In genomic region chrIV:4776501-4776900, ce11 we compare ENCODE assay signal across 4 worm cellular contexts.
A peak's percentile ranks its signal among the peaks of the same experiment; 100 is the strongest.
TF ChIP-seq lines count a peak whose summit lies in the region.

No protein-coding gene starts in this region.

TF ChIP-seq in whole organism, L1 larva, 84 proteins besides CTCF, POLR2A, EP300 and RAD21:
- TF ChIP-seq xbp-1 (tag; optimal IDR thresholded peaks at IDR 0.05; lab: Kevin White, UChicago) = peak; percentile 6
- TF ChIP-seq elt-3 (tag; optimal IDR thresholded peaks at IDR 0.05; lab: Kevin White, UChicago) = no peak

TF ChIP-seq in whole organism, L3 larva, 47 proteins besides CTCF, POLR2A, EP300 and RAD21:
- TF ChIP-seq nhr-12 (tag; optimal IDR thresholded peaks at IDR 0.05; lab: Kevin White, UChicago) (no peak), egl-27 (tag; optimal IDR thresholded peaks at IDR 0.05; lab: Kevin White, UChicago) (no peak), nfya-1 (tag; optimal IDR thresholded peaks at IDR 0.05; lab: Kevin White, UChicago; ENCODE audit: insufficient read depth) (peak; percentile 94), ceh-9 (tag; optimal IDR thresholded peaks at IDR 0.05; lab: Kevin White, UChicago) (no peak)

TF ChIP-seq in whole organism, late embryonic, 69 proteins besides CTCF, POLR2A, EP300 and RAD21:
- TF ChIP-seq pat-9 (tag; optimal IDR thresholded peaks at IDR 0.05; lab: Kevin White, UChicago) = no peak
- TF ChIP-seq nfya-1 (tag; optimal IDR thresholded peaks at IDR 0.05; lab: Kevin White, UChicago) = peak; percentile 96

TF ChIP-seq in whole organism, young adult, 124 proteins besides CTCF, POLR2A, EP300 and RAD21:
- TF ChIP-seq akir-1 (GFP tag; optimal IDR thresholded peaks at IDR 0.05; lab: Kevin White, UChicago) = no peak
- TF ChIP-seq egrh-3 (GFP tag; IDR thresholded peaks at IDR 0.05; lab: Robert Waterston, UW) = no peak
- TF ChIP-seq nfyb-1 (GFP tag; IDR thresholded peaks at IDR 0.05; lab: Robert Waterston, UW) = peak; percentile 76; the same call in 1 of the 2 replicates
- TF ChIP-seq hrde-1 (tag; optimal IDR thresholded peaks at IDR 0.05; lab: Kevin White, UChicago; ENCODE audit: borderline replicate concordance) = no peak
